Fruit fly (Drosophila melanogaster) whole organism, prepupa: ENCODE data around the gene Mettl5.

Experiments
- Blimp-1 ChIP-seq: fragments of 200-800 bp; sonication (Bioruptor generic); optimal IDR thresholded peaks from 3 replicates; lab custom pipeline; 2017; ENCODE audit warnings: missing biosample characterization, missing genetic modification characterization, mild to moderate bottlenecking, moderate library complexity, missing genetic modification reagents
- CG4318 ChIP-seq: fragments of 200-800 bp; sonication (Bioruptor generic); optimal IDR thresholded peaks from 3 replicates; lab custom pipeline; 2017; ENCODE audit warnings: missing biosample characterization, mild to moderate bottlenecking, missing genetic modification characterization
- CG6854 ChIP-seq: fragments of 200-800 bp; sonication (Bioruptor generic); optimal IDR thresholded peaks from 2 replicates; lab custom pipeline; 2017; ENCODE audit warnings: missing biosample characterization, mild to moderate bottlenecking, missing genetic modification characterization
- Eip93F ChIP-seq: fragments of 200-800 bp; sonication (Bioruptor generic); optimal IDR thresholded peaks from 2 replicates; lab custom pipeline; 2016; ENCODE audit warnings: missing biosample characterization, mild to moderate bottlenecking, missing genetic modification characterization
- Met ChIP-seq: fragments of 200-800 bp; sonication (Bioruptor generic); optimal IDR thresholded peaks from 3 replicates; lab custom pipeline; 2016; ENCODE audit warnings: missing biosample characterization, missing genetic modification characterization
- OdsH ChIP-seq: fragments of 200-800 bp; sonication (Bioruptor generic); optimal IDR thresholded peaks from 3 replicates; lab custom pipeline; 2016; ENCODE audit warnings: missing biosample characterization, missing genetic modification characterization
- Sox15 ChIP-seq: fragments of 200-800 bp; sonication (Bioruptor generic); optimal IDR thresholded peaks from 3 replicates; lab custom pipeline; 2016; ENCODE audit warnings: missing biosample characterization, missing genetic modification characterization
- acj6 ChIP-seq: fragments of 200-800 bp; sonication (Bioruptor generic); optimal IDR thresholded peaks from 3 replicates; lab custom pipeline; 2016; ENCODE audit warnings: missing biosample characterization, missing genetic modification characterization
- dsx ChIP-seq: fragments of 200-800 bp; optimal IDR thresholded peaks from 3 replicates; lab custom pipeline; 2019; ENCODE audit warnings: missing biosample characterization, mild to moderate bottlenecking, missing genetic modification characterization, moderate library complexity; ENCODE audit not compliant: poor library complexity, severe bottlenecking
- fd85E ChIP-seq: fragments of 200-800 bp; sonication (Bioruptor generic); optimal IDR thresholded peaks from 3 replicates; lab custom pipeline; 2016; ENCODE audit warnings: missing biosample characterization, missing genetic modification characterization

- TF ChIP-seq Met: no peak
- no peak for TF ChIP-seq fd85E (GFP tag; lab: Kevin White, UChicago)
- no peak for TF ChIP-seq acj6
- no peak for TF ChIP-seq OdsH (GFP tag; lab: Kevin White, UChicago)
- no peak for TF ChIP-seq CG6854
- no peak for TF ChIP-seq dsx (GFP tag; lab: Kevin White, UChicago)
- TF ChIP-seq Blimp-1 (GFP tag; lab: Kevin White, UChicago): no peak
- no peak for TF ChIP-seq Sox15
- TF ChIP-seq Eip93F: no peak
- TF ChIP-seq CG4318 (GFP tag; lab: Kevin White, UChicago): no peak
These were observed 27.5 kb upstream of the Mettl5 start, which contains the start of gene CG33647 for dm6 chr3L:19236060-19236459.
